Fruit fly (Drosophila melanogaster): ENCODE data around the gene CG15531.

The CG15531 gene

dm6 chr3R:30189836-30190235 is 6.2 kb downstream of the CG15531 start (continued):
- TF ChIP-seq CG10543 (GFP tag; optimal IDR thresholded peaks at IDR 0.05) (no peak), caup (GFP tag; optimal IDR thresholded peaks at IDR 0.05; ENCODE audit: severe bottlenecking) (peak; percentile 56), CG7745 (tag; optimal IDR thresholded peaks at IDR 0.05) (no peak), CG4820 (GFP tag; optimal IDR thresholded peaks at IDR 0.05) (peak; percentile 77), Ada2b (GFP tag; IDR thresholded peaks at IDR 0.05) (peak; percentile 87), CG9817 (tag; optimal IDR thresholded peaks at IDR 0.05) (peak; percentile 60), Atf3 (GFP tag; optimal IDR thresholded peaks at IDR 0.05) (peak; percentile 29), CG13287 (GFP tag; IDR thresholded peaks at IDR 0.05; ENCODE audit: partially characterized antibody) (no peak), mam (GFP tag; optimal IDR thresholded peaks at IDR 0.05) (peak; percentile 20), pnt (GFP tag; optimal IDR thresholded peaks at IDR 0.05) (peak; percentile 66), CG11085 (GFP tag; IDR thresholded peaks at IDR 0.05) (peak; percentile 36; the same call in 1 of the 2 replicates), CG4282 (GFP tag; optimal IDR thresholded peaks at IDR 0.05) (no peak), CG4730 (GFP tag; IDR thresholded peaks at IDR 0.05) (peak; percentile 67), luna (GFP tag; optimal IDR thresholded peaks at IDR 0.05) (no peak), D19B (GFP tag; optimal IDR thresholded peaks at IDR 0.05) (peak; percentile 13), CG2678 (tag; optimal IDR thresholded peaks at IDR 0.05) (peak; percentile 82), CG10959 (GFP tag; IDR thresholded peaks at IDR 0.05) (0 out of 2 replicates have a peak, but pooled peaks have one; percentile 37), Drgx (GFP tag; IDR thresholded peaks at IDR 0.05) (peak; percentile 55), CG14860 (GFP tag; IDR thresholded peaks at IDR 0.05; ENCODE audit: partially characterized antibody) (no peak), CG2129 (GFP tag; IDR thresholded peaks at IDR 0.05; ENCODE audit: partially characterized antibody) (no peak), Xrp1 (GFP tag; IDR thresholded peaks at IDR 0.05) (peak; percentile 86), crol (GFP tag; IDR thresholded peaks at IDR 0.05) (no peak), ac (GFP tag; optimal IDR thresholded peaks at IDR 0.05) (no peak), Rx (GFP tag; IDR thresholded peaks at IDR 0.05) (peak; percentile 73), CG2875 (GFP tag; optimal IDR thresholded peaks at IDR 0.05) (peak; percentile 65), CG30431 (GFP tag; optimal IDR thresholded peaks at IDR 0.05) (peak; percentile 64), CG8290 (GFP tag; optimal IDR thresholded peaks at IDR 0.05) (no peak), CG8290 (tag; optimal IDR thresholded peaks at IDR 0.05) (peak in 1 of 2 experiments; percentile 82), CG9876 (GFP tag; optimal IDR thresholded peaks at IDR 0.05) (no peak), usp (GFP tag; optimal IDR thresholded peaks at IDR 0.05) (no peak), CG12219 (GFP tag; optimal IDR thresholded peaks at IDR 0.05) (peak; percentile 72), lab (GFP tag; optimal IDR thresholded peaks at IDR 0.05) (peak; percentile 85), CG7963 (GFP tag; IDR thresholded peaks at IDR 0.05; ENCODE audit: partially characterized antibody) (no peak), ftz-f1 (GFP tag; optimal IDR thresholded peaks at IDR 0.05) (no peak), CG2712 (tag; optimal IDR thresholded peaks at IDR 0.05) (peak; percentile 79), ase (GFP tag; IDR thresholded peaks at IDR 0.05) (peak; percentile 86), bcd (GFP tag; optimal IDR thresholded peaks at IDR 0.05) (peak; percentile 72), Atf6 (GFP tag; IDR thresholded peaks at IDR 0.05) (peak; percentile 78), CG16813 (GFP tag; IDR thresholded peaks at IDR 0.05; ENCODE audit: partially characterized antibody) (no peak), MTF-1 (GFP tag; optimal IDR thresholded peaks at IDR 0.05; ENCODE audit: borderline replicate concordance) (no peak), B-H1 (GFP tag; IDR thresholded peaks at IDR 0.05) (peak; percentile 67), HLH4C (GFP tag; IDR thresholded peaks at IDR 0.05; ENCODE audit: partially characterized antibody) (no peak), kay (GFP tag; optimal IDR thresholded peaks at IDR 0.05) (no peak), CG17802 (tag; optimal IDR thresholded peaks at IDR 0.05) (peak; percentile 33), Med (GFP tag) (peak; percentile 95), Stat92E (GFP tag; optimal IDR thresholded peaks at IDR 0.05) (no peak), mirr (GFP tag; optimal IDR thresholded peaks at IDR 0.05) (no peak), ssp (GFP tag; IDR thresholded peaks at IDR 0.05) (peak; percentile 72), her (GFP tag; optimal IDR thresholded peaks at IDR 0.05) (peak; percentile 3), Dad (GFP tag; optimal IDR thresholded peaks at IDR 0.05) (peak; percentile 68), CG2889 (GFP tag; IDR thresholded peaks at IDR 0.05) (0 out of 3 replicates have a peak, but pooled peaks have one; percentile 36)

Measured in whole organism, embryonic.